Fruit fly (Drosophila melanogaster): ENCODE results near the gene alphaTub85E.

alphaTub85E gene

DNA sequence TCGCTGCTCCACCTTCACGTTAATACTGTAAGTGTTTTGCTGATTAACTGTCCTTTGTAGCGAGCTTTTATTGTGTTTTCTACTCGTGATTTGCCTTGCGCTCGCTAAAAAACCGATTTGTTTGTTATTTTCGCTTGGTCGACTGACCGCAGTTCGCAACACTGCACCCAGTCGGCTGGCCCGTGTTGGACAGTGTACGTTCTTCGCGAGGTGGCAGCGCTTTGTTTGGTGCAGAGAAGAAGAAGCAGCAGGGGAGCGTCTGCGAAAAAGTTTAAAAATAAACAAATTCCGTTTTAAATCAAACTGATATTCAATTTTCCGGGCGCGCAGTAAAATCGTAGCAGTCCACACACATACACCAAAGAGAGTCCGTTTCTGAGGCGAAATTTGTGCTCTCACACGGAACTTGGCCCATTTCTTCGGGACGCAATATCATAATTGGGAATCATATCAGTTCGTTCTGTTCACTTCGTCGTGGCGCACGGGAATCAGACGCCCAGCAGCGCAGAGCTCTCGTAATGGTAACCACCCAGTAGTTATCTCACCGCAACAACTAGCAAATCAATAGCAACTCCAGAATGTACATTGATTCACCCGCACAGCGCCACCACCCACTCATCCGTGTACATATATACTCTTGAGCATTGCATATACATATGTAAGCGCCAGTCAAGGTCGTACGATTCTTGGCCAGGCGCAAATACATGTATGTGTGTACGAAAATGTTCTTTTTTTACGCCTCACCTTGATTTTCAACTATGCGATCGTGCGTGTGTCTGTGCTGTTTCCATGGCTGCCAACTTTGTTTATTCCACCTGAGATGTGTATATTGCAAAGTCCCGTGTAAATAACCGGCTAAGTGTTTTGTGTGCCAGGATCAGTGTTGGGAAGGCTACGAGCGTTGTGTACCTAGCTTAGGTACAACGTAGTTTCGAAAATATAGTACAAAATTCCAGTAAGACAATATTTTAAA, 34.9 kb upstream of the alphaTub85E start, which contains the start of gene Naa80 (continued):
- TF ChIP-seq rgr (GFP tag; optimal IDR thresholded peaks at IDR 0.05) (peak; percentile 88), dsf (GFP tag; optimal IDR thresholded peaks at IDR 0.05; ENCODE audit: borderline replicate concordance) (peak; percentile 48), Mio (GFP tag; optimal IDR thresholded peaks at IDR 0.05) (peak; percentile 31), CG32264 (GFP tag; optimal IDR thresholded peaks at IDR 0.05) (peak; percentile 22), br (GFP tag; optimal IDR thresholded peaks at IDR 0.05) (peak; percentile 80)

DNA sequence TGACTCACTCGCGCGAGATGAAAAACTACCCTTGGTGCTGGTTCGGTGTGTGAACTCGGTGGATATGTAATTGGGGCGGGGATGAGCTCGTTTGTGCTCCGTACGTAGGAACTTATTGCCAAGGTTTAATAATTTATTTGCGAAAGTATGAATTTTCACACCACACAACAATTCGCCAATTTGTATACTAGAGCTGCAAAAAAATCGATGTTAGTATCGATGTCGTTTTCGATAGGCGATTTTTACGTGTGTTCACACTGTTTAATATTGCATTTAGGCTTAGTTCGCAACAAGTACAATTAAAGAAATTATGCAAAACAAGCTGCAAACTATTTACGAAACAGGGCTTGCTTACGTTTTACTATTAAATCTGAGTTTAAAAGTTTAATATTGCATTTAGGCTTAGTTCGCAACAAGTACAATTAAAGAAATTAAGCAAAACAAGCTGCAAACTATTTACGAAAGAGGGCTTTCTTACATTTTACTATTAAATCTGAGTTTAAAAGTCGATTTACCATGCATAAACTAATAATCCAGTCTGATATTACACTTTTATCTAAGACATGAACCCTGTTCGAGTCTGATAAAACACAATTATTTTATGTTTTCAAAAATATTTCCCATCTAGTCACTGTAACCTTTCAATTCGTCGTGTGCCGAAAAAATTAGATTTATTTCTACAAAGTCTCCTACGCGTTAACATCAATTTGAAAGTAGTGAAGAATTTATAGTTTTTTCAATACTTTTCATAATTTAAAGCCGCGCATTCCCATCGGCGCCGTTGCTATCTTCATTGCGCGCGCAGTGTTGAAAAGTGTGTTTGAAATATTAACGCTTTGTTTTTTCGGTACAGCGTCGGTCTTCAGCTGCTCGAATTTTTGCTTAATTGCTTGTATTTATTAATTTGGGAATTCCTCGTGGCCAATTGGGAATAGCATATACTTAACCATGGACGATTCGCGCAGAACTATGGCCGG, 30.2 kb upstream of the alphaTub85E start, which contains the start of the genes Snap24 and CG8478:
Snap24 (minus strand) TSS at position 196 of the 977 bp plus-strand sequence.
CG8478 (plus strand) TSS at position 696 of the 977 bp plus-strand sequence.
- TF ChIP-seq Jra (GFP tag; optimal IDR thresholded peaks at IDR 0.05), result peak; percentile 64
- no peak for TF ChIP-seq h (GFP tag; optimal IDR thresholded peaks at IDR 0.05)
- TF ChIP-seq fru (GFP tag; optimal IDR thresholded peaks at IDR 0.05), result no peak
- no peak for TF ChIP-seq sv (GFP tag; optimal IDR thresholded peaks at IDR 0.05)
- no peak for TF ChIP-seq Rel (GFP tag; optimal IDR thresholded peaks at IDR 0.05)
- TF ChIP-seq Rel (tag; optimal IDR thresholded peaks at IDR 0.05), result peak; percentile 31
- TF ChIP-seq N (GFP tag; optimal IDR thresholded peaks at IDR 0.05), result peak; percentile 8
- no peak for TF ChIP-seq psq (GFP tag; optimal IDR thresholded peaks at IDR 0.05)
- TF ChIP-seq foxo (GFP tag; optimal IDR thresholded peaks at IDR 0.05), result no peak
- peak; percentile 2 for TF ChIP-seq Myc (optimal IDR thresholded peaks at IDR 0.05)

DNA sequence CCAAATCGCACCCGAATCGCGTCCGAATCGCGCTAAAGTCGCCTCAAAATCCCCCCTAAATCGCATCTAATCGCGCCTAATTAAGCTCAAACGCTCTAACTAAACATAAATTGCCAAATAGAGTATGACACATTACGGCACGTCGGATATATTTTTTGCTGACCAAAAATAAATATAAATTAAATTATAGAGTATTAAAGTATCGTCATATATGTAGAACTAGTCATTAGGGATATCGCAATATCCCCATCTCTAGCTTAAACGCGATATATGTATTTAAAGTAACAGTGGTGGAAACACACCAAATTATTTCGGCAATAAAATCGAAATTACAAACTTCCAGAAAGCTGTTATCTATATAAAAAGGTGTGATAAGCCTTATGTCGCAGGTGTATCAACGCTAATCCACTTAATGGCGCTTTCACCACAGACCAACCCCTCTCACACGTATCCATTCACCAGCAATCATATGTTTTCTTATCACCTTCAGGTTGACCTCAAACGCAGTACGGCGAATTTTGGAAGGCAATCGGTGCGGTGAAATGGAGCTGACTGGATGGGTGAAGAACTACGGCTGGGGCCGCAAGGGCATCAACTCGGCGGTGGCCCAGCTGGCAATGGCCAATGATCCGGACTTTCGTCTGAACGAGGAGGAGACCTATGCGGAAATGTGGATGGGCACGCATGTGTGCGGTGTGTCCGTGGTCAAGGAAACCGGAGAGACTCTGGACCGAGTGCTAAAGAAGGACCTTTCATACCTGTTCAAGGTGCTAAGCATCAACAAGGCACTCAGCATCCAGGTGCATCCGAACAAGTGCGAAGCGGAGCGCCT, 26.5 kb upstream of the alphaTub85E start, which contains the start of gene Mpi:
Mpi (plus strand) TSS at position 263 of the 832 bp plus-strand sequence.
- TF ChIP-seq OdsH (GFP tag; optimal IDR thresholded peaks at IDR 0.05) (peak; percentile 20), Myc (optimal IDR thresholded peaks at IDR 0.05) (peak; percentile 79), dsf (GFP tag; optimal IDR thresholded peaks at IDR 0.05; ENCODE audit: borderline replicate concordance) (no peak)

DNA sequence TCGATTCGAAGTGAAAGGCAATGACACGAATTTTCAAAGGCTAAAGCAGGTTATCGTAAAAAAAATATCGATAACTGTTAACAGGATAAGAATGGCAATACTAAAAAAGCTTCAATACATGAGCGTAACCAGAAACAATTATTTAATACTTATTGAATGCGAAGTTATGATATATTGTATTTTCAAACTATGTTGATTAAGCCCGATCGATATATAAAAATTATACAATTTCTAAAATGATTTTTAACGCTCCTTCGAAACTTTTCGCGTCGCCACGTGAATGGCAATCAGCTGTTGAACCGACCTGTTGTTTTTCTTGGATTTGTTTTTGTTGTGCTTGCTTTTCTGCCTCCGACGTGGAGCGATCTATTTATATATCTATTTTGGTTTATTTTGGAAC, 23.1 kb upstream of the alphaTub85E start, which contains the start of the genes Alg12 and Rpt3R:
Alg12 (plus strand) TSS at position 305 of the 400 bp plus-strand sequence.
Rpt3R (minus strand) TSS at position 324 of the 400 bp plus-strand sequence.
- TF ChIP-seq N (GFP tag; optimal IDR thresholded peaks at IDR 0.05), result no peak
- TF ChIP-seq Myc (optimal IDR thresholded peaks at IDR 0.05), result peak; percentile 8

DNA sequence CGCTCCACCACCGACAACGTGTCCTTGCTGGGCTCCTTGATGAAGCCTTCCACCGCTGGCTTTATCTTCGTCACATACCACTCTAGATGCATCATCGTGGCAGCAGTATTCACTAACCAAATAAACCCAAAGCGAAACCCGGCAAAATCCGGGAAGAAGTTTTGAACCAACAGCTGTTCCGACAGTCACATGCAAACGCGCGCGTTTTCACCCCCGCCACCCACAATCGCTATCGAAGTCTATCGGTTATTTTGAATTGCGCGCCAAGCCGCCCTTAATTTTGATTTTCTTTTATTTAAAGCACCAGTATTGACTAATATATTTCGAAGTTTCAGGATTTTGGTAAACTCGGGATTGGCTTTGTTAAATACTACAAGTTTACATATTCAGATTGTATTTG, 21.4 kb upstream of the alphaTub85E start, which contains the start of gene Tti1:
Tti1 (minus strand) TSS at position 200 of the 400 bp plus-strand sequence.
- TF ChIP-seq GATAd (GFP tag; optimal IDR thresholded peaks at IDR 0.05) (no peak), sv (GFP tag; optimal IDR thresholded peaks at IDR 0.05) (no peak), usp (GFP tag; optimal IDR thresholded peaks at IDR 0.05) (no peak), psq (GFP tag; optimal IDR thresholded peaks at IDR 0.05) (no peak)

DNA sequence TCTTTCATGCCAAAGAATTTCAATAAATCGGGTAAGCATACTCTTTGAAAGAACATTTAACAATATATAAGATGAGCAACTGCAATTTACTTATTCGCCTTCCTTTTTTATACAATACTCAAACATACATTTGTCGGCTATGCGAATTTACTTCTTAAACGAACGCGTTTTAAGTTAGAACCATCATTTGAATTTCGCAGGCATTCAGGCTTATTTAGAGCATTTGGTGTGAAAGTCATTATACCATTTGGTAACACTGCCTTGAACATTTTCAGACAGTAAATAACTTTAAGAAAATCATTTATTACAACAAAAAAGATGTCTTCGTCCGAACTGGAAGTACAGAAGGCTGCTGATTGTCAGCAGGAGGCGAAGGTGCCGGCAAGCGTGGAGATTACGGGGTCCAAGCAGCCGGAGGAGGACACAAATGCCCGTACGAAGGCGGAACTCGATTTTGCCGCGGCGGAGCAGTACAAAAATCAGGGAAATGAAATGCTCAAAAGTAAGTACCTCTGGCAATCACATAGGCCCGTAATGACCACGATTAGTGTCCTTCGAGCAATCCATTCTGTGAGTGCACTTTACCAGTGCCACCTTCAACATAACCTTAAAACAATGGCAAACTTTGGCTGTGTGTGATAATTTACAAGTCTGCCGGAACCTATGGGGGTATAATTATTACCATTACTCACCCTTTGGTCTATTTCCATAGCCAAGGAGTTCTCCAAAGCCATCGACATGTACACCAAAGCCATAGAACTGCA, 15.0 kb upstream of the alphaTub85E start:
- TF ChIP-seq dl (GFP tag; optimal IDR thresholded peaks at IDR 0.05; ENCODE audit: insufficient read depth in 1 of 2, partially characterized antibody in 2 of 2), result no peak

DNA sequence ATGACTTTTGCATAAGTTTGCCTTT, 14.6 kb upstream of the alphaTub85E start, which contains the start of gene PpD3:
PpD3 (plus strand) TSS at position 1 of the 25 bp plus-strand sequence.
- TF ChIP-seq psq (GFP tag; optimal IDR thresholded peaks at IDR 0.05), result no peak
- no peak for TF ChIP-seq dsf (GFP tag; optimal IDR thresholded peaks at IDR 0.05; ENCODE audit: borderline replicate concordance)
- no peak for TF ChIP-seq pan (optimal IDR thresholded peaks at IDR 0.05)
- TF ChIP-seq h (GFP tag; optimal IDR thresholded peaks at IDR 0.05), result no peak
- no peak for TF ChIP-seq Hr83 (GFP tag; optimal IDR thresholded peaks at IDR 0.05; ENCODE audit: poor library complexity, severe bottlenecking)
- TF ChIP-seq sage (GFP tag; optimal IDR thresholded peaks at IDR 0.05), result no peak
- no peak for TF ChIP-seq woc (GFP tag; optimal IDR thresholded peaks at IDR 0.05)
- no peak for TF ChIP-seq GATAd (GFP tag; optimal IDR thresholded peaks at IDR 0.05)
- TF ChIP-seq tai (GFP tag; optimal IDR thresholded peaks at IDR 0.05), result no peak
- TF ChIP-seq br (GFP tag; optimal IDR thresholded peaks at IDR 0.05), result no peak
- TF ChIP-seq CrebA (GFP tag; optimal IDR thresholded peaks at IDR 0.05; ENCODE audit: borderline replicate concordance), result no peak
